Fruit fly (Drosophila melanogaster) whole organism, embryonic: Measurements from ENCODE around the gene Sfxn2.

Experiments
- Atf6 ChIP-seq: fragments of 200-800 bp; sonication (Bioruptor generic); IDR thresholded peaks from 2 replicates; pipeline ENCODE4 v1.3.6; 2022; ENCODE audit warnings: missing biosample characterization, missing genetic modification characterization
- B-H2 ChIP-seq: fragments of 200-800 bp; sonication (Bioruptor generic); optimal IDR thresholded peaks from 2 replicates; lab custom pipeline; 2018; ENCODE audit warnings: missing biosample characterization, mild to moderate bottlenecking, missing genetic modification characterization
- CG10267 ChIP-seq: fragments of 200-800 bp; sonication (Bioruptor generic); optimal IDR thresholded peaks from 2 replicates; lab custom pipeline; 2018; ENCODE audit warnings: missing biosample characterization, mild to moderate bottlenecking, missing genetic modification characterization, moderate library complexity
- CG10654 ChIP-seq: fragments of 200-800 bp; sonication (Bioruptor generic); optimal IDR thresholded peaks from 2 replicates; lab custom pipeline; 2016; ENCODE audit warnings: missing biosample characterization, missing genetic modification characterization
- CG11560 ChIP-seq: fragments of 200-800 bp; sonication (Bioruptor generic); IDR thresholded peaks from 3 replicates; pipeline ENCODE4 v1.3.6; 2022; ENCODE audit warnings: missing biosample characterization, missing genetic modification characterization
- CG12391 ChIP-seq: fragments of 200-800 bp; sonication (Bioruptor generic); optimal IDR thresholded peaks from 3 replicates; lab custom pipeline; 2018; ENCODE audit warnings: missing biosample characterization, mild to moderate bottlenecking, missing genetic modification characterization, moderate library complexity
- CG13287 ChIP-seq: fragments of 200-800 bp; sonication (Bioruptor generic); IDR thresholded peaks from 2 replicates; pipeline ENCODE4 v1.3.6; 2022; ENCODE audit warnings: missing biosample characterization, missing genetic modification characterization; ENCODE audit not compliant: partially characterized antibody
- CG14710 ChIP-seq: fragments of 200-800 bp; sonication (Bioruptor generic); optimal IDR thresholded peaks from 3 replicates; lab custom pipeline; 2019; ENCODE audit warnings: missing biosample characterization, mild to moderate bottlenecking, missing genetic modification characterization, moderate library complexity
- CG17829 ChIP-seq: fragments of 200-800 bp; optimal IDR thresholded peaks from 2 replicates; lab custom pipeline; 2019; ENCODE audit warnings: missing biosample characterization, mild to moderate bottlenecking, missing genetic modification characterization, moderate library complexity
- CG18476 ChIP-seq: fragments of 200-800 bp; sonication (Bioruptor generic); optimal IDR thresholded peaks from 2 replicates; lab custom pipeline; 2016; ENCODE audit warnings: missing biosample characterization, mild to moderate bottlenecking, missing genetic modification characterization
- CG18619 ChIP-seq: fragments of 200-800 bp; sonication (Bioruptor generic); optimal IDR thresholded peaks from 3 replicates; lab custom pipeline; 2017; ENCODE audit warnings: missing biosample characterization, mild to moderate bottlenecking, missing genetic modification characterization
- CG2712 ChIP-seq: fragments of 200-800 bp; optimal IDR thresholded peaks from 3 replicates; lab custom pipeline; 2019; ENCODE audit warnings: missing biosample characterization, mild to moderate bottlenecking, missing genetic modification characterization, moderate library complexity
- CG30431 ChIP-seq: fragments of 200-800 bp; sonication (Bioruptor generic); optimal IDR thresholded peaks from 2 replicates; lab custom pipeline; 2017; ENCODE audit warnings: missing biosample characterization, missing genetic modification characterization
- CG3281 ChIP-seq: fragments of 200-800 bp; sonication (Bioruptor generic); optimal IDR thresholded peaks from 3 replicates; lab custom pipeline; 2017; ENCODE audit warnings: missing biosample characterization, mild to moderate bottlenecking, missing genetic modification characterization
- CG4404 ChIP-seq: fragments of 200-800 bp; sonication (Bioruptor generic); IDR thresholded peaks from 2 replicates; pipeline ENCODE4 v1.3.6; 2022; ENCODE audit warnings: missing biosample characterization, missing genetic modification characterization
- CG4854 ChIP-seq: fragments of 200-800 bp; sonication (Bioruptor generic); optimal IDR thresholded peaks from 2 replicates; lab custom pipeline; 2016; ENCODE audit warnings: missing biosample characterization, missing genetic modification characterization, inconsistent platforms
- CG6813 ChIP-seq: fragments of 200-800 bp; sonication (Bioruptor generic); optimal IDR thresholded peaks from 2 replicates; lab custom pipeline; 2017; ENCODE audit warnings: missing biosample characterization, missing genetic modification characterization, mild to moderate bottlenecking, moderate library complexity, missing genetic modification reagents
- CG7928 ChIP-seq: fragments of 200-800 bp; sonication (Bioruptor generic); optimal IDR thresholded peaks from 2 replicates; lab custom pipeline; 2017; ENCODE audit warnings: missing biosample characterization, mild to moderate bottlenecking, missing genetic modification characterization
- CG7963 ChIP-seq: fragments of 200-800 bp; sonication (Bioruptor generic); IDR thresholded peaks from 3 replicates; pipeline ENCODE4 v1.3.6; 2022; ENCODE audit warnings: missing biosample characterization, missing genetic modification characterization; ENCODE audit not compliant: partially characterized antibody
- CG8388 ChIP-seq: fragments of 200-800 bp; sonication (Bioruptor generic); optimal IDR thresholded peaks from 2 replicates; lab custom pipeline; 2019; ENCODE audit warnings: missing biosample characterization, mild to moderate bottlenecking, missing genetic modification characterization, moderate library complexity
- CG9215 ChIP-seq: fragments of 200-800 bp; sonication (Bioruptor generic); IDR thresholded peaks from 2 replicates; pipeline ENCODE4 v1.3.6; 2022; ENCODE audit warnings: missing biosample characterization, missing genetic modification characterization
- CTCF ChIP-seq: fragments of 200-800 bp; sonication (Bioruptor generic); optimal IDR thresholded peaks from 2 replicates; lab custom pipeline; 2017; ENCODE audit warnings: missing biosample characterization, mild to moderate bottlenecking, missing genetic modification characterization, moderate library complexity
- D19A ChIP-seq: fragments of 200-800 bp; optimal IDR thresholded peaks from 3 replicates; lab custom pipeline; 2019; ENCODE audit warnings: missing biosample characterization, mild to moderate bottlenecking, missing genetic modification characterization, moderate library complexity
- HLH3B ChIP-seq: fragments of 200-800 bp; sonication (Bioruptor generic); IDR thresholded peaks from 2 replicates; pipeline ENCODE4 v1.3.6; 2022; ENCODE audit warnings: missing biosample characterization, missing genetic modification characterization
- Lim3 ChIP-seq: fragments of 200-800 bp; sonication (Bioruptor generic); IDR thresholded peaks from 2 replicates; pipeline ENCODE4 v1.3.6; 2022; ENCODE audit warnings: missing biosample characterization, missing genetic modification characterization
- Max ChIP-seq: fragments of 200-800 bp; sonication (Bioruptor generic); optimal IDR thresholded peaks from 2 replicates; lab custom pipeline; 2016; ENCODE audit warnings: missing biosample characterization, mild to moderate bottlenecking, missing genetic modification characterization
- NK7.1 ChIP-seq: fragments of 200-800 bp; sonication (Bioruptor generic); optimal IDR thresholded peaks from 3 replicates; lab custom pipeline; 2016; ENCODE audit warnings: missing biosample characterization, missing genetic modification characterization
- Nf-YA ChIP-seq: fragments of 200-800 bp; sonication (Bioruptor generic); IDR thresholded peaks from 2 replicates; pipeline ENCODE4 v1.3.6; 2022; ENCODE audit warnings: missing biosample characterization, missing genetic modification characterization
- NfI ChIP-seq: fragments of 200-800 bp; sonication (Bioruptor generic); optimal IDR thresholded peaks from 3 replicates; lab custom pipeline; 2018; ENCODE audit warnings: missing biosample characterization, mild to moderate bottlenecking, missing genetic modification characterization, moderate library complexity
- Ptx1 ChIP-seq: fragments of 200-800 bp; sonication (Bioruptor generic); IDR thresholded peaks from 2 replicates; pipeline ENCODE4 v1.3.6; 2022; ENCODE audit warnings: missing biosample characterization, missing genetic modification characterization
- Tbp ChIP-seq: fragments of >200 bp; optimal IDR thresholded peaks from 2 replicates; lab custom pipeline; 2018; ENCODE audit warnings: missing biosample characterization, missing genetic modification characterization
- YL-1 ChIP-seq: fragments of 200-800 bp; sonication (Bioruptor generic); optimal IDR thresholded peaks from 3 replicates; lab custom pipeline; 2017; ENCODE audit warnings: missing biosample characterization, mild to moderate bottlenecking, missing genetic modification characterization
- ash1 ChIP-seq: fragments of 200-800 bp; sonication (Bioruptor generic); optimal IDR thresholded peaks from 2 replicates; lab custom pipeline; 2018; ENCODE audit warnings: missing biosample characterization, mild to moderate bottlenecking, missing genetic modification characterization
- crol ChIP-seq: fragments of 200-800 bp; sonication (Bioruptor generic); IDR thresholded peaks from 2 replicates; pipeline ENCODE4 v1.3.6; 2022; ENCODE audit warnings: missing biosample characterization, missing genetic modification characterization
- cwo ChIP-seq: fragments of 200-800 bp; sonication (Bioruptor generic); optimal IDR thresholded peaks from 3 replicates; lab custom pipeline; 2017; ENCODE audit warnings: missing biosample characterization, missing genetic modification characterization, mild to moderate bottlenecking, moderate library complexity, missing genetic modification reagents
- dati ChIP-seq: fragments of 200-800 bp; sonication (Bioruptor generic); IDR thresholded peaks from 2 replicates; pipeline ENCODE4 v1.3.6; 2022; ENCODE audit warnings: missing biosample characterization, missing genetic modification characterization
- dm ChIP-seq: fragments of 200-800 bp; sonication (Bioruptor generic); optimal IDR thresholded peaks from 3 replicates; lab custom pipeline; 2016; ENCODE audit warnings: missing biosample characterization, missing genetic modification characterization
- hb ChIP-seq: fragments of 200-800 bp; sonication (Bioruptor generic); IDR thresholded peaks from 3 replicates; pipeline ENCODE4 v1.3.6; 2022; ENCODE audit warnings: missing biosample characterization, missing genetic modification characterization; ENCODE audit not compliant: partially characterized antibody
- hth ChIP-seq: fragments of >200 bp; optimal IDR thresholded peaks from 2 replicates; lab custom pipeline; 2017; ENCODE audit warnings: inconsistent platforms
- inv ChIP-seq: fragments of 200-800 bp; sonication (Bioruptor generic); IDR thresholded peaks from 2 replicates; pipeline ENCODE4 v1.3.6; 2022; ENCODE audit warnings: missing biosample characterization, missing genetic modification characterization; ENCODE audit not compliant: partially characterized antibody
- phol ChIP-seq: fragments of 200-800 bp; sonication (Bioruptor generic); optimal IDR thresholded peaks from 3 replicates; lab custom pipeline; 2018; ENCODE audit warnings: missing biosample characterization, mild to moderate bottlenecking, missing genetic modification characterization, moderate library complexity
- ranshi ChIP-seq: fragments of 200-800 bp; sonication (Bioruptor generic); IDR thresholded peaks from 2 replicates; pipeline ENCODE4 v1.3.6; 2022; ENCODE audit warnings: missing biosample characterization, missing genetic modification characterization
- rib ChIP-seq: fragments of 200-800 bp; sonication (Bioruptor generic); IDR thresholded peaks from 2 replicates; pipeline ENCODE4 v1.3.6; 2022; ENCODE audit warnings: missing biosample characterization, missing genetic modification characterization
- slp2 ChIP-seq: fragments of 200-800 bp; sonication (Bioruptor generic); optimal IDR thresholded peaks from 2 replicates; lab custom pipeline; 2016; ENCODE audit warnings: missing biosample characterization, missing genetic modification characterization
- stwl ChIP-seq: fragments of 200-800 bp; sonication (Bioruptor generic); optimal IDR thresholded peaks from 3 replicates; lab custom pipeline; 2018; ENCODE audit warnings: missing biosample characterization, mild to moderate bottlenecking, missing genetic modification characterization, moderate library complexity
- tgo ChIP-seq: fragments of 200-800 bp; sonication (Bioruptor generic); IDR thresholded peaks from 3 replicates; pipeline ENCODE4 v1.3.6; 2022; ENCODE audit warnings: missing biosample characterization, missing genetic modification characterization
- tll ChIP-seq, 2 experiments: fragments of 200-800 bp in 1 of 2; fragments of >200 bp in 1 of 2; sonication (Bioruptor generic) in 1 of 2; optimal IDR thresholded peaks; 2 replicates each; lab custom pipeline; 2017 to 2019; ENCODE audit warnings: missing biosample characterization in 2 of 2, missing genetic modification characterization in 2 of 2, mild to moderate bottlenecking in 1 of 2, moderate library complexity in 1 of 2
- wdn ChIP-seq: fragments of 200-800 bp; sonication (Bioruptor generic); IDR thresholded peaks from 2 replicates; pipeline ENCODE4 v1.3.6; 2022; ENCODE audit warnings: missing biosample characterization, missing genetic modification characterization

Gene Sfxn2

DNA sequence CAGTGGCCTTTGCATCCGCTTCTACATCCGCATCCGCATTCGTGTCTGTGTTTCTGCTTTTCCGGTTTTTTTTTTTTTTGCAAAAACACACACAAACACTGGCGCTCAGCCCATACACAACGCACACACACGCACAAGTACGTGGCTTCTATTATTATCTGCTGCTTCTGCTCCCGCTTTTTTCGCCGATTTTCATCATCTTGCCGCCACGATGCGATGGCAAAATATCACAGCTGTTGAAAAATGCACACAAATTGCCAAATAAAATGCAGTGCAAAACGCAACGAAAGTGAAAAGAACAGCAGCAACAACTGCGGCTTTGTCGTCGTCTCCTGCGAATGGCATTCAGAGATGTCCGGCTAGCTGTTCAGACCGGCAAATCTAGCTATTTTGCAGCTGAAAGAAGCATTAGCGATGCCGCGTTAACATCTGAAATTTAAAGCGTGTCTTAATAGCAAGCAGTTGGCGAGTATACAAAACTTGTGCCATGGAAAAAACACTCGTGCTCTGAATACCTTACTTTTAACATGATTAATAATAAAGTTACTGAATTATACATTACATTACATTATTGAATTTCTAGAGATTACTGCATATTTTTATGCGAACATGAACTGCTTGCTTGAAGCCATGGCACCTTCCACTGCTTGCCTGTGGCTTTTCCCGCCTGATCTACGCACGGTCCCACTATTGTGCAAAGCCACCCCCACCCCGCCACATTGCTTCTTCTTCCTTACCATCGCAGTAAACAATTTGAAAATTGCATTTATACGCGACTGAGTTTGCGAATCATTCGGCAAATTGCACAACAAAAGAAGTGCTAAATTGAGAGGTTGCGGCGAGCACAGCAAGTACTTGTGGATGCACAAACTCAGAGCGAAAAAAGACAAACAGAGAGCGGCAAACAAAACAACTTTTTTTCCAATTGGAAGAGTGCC, at the start of gene Sfxn2, which contains the start of gene Ugt316A1:
Sfxn2 (plus strand) TSS at position 694 of the 938 bp plus-strand sequence.
Ugt316A1 (minus strand) TSS at position 345 of the 938 bp plus-strand sequence.
- TF ChIP-seq tgo (GFP tag; lab: Robert Waterston, UW) (peak; percentile 14; the same call in 1 of the 3 replicates), CG7963 (GFP tag; lab: Robert Waterston, UW) (no peak), CG4854 (GFP tag; lab: Kevin White, UChicago) (peak; percentile 26), tll (GFP tag; optimal IDR thresholded peaks at IDR 0.05; lab: Kevin White, UChicago) (peak; percentile 34 to 89), CG18476 (GFP tag; lab: Kevin White, UChicago) (no peak), CG8388 (no peak), wdn (0 out of 2 replicates have a peak, but pooled peaks have one; percentile 48), ranshi (GFP tag; lab: Robert Waterston, UW) (0 out of 2 replicates have a peak, but pooled peaks have one; percentile 43), CG11560 (tag; lab: Robert Waterston, UW) (peak; percentile 36; the same call in 1 of the 3 replicates), slp2 (GFP tag; lab: Kevin White, UChicago) (peak; percentile 21), NK7.1 (GFP tag; lab: Kevin White, UChicago) (no peak), NfI (GFP tag; lab: Kevin White, UChicago) (peak; percentile 30), CG12391 (tag; lab: Kevin White, UChicago) (peak; percentile 69), B-H2 (GFP tag; lab: Kevin White, UChicago) (peak; percentile 12), CG18619 (GFP tag; lab: Kevin White, UChicago) (peak; percentile 15), D19A (tag; lab: Kevin White, UChicago) (peak; percentile 1), CG7928 (GFP tag; lab: Kevin White, UChicago) (no peak), HLH3B (GFP tag; lab: Robert Waterston, UW) (no peak), CG6813 (GFP tag; lab: Kevin White, UChicago) (peak; percentile 12), crol (GFP tag; lab: Robert Waterston, UW) (peak; percentile 64; the same call in 1 of the 2 replicates), Max (peak; percentile 68), CG3281 (GFP tag; lab: Kevin White, UChicago) (no peak), CG4404 (GFP tag; lab: Robert Waterston, UW) (peak; percentile 48; the same call in 1 of the 2 replicates), hb (no peak), YL-1 (GFP tag; lab: Kevin White, UChicago) (peak; percentile 51), phol (tag; lab: Kevin White, UChicago) (peak; percentile 84), CG10267 (peak; percentile 58), CG13287 (no peak; the same call in 1 of the 2 replicates), hth (no peak), CG14710 (peak; percentile 66), Nf-YA (no peak), CG17829 (tag; lab: Kevin White, UChicago) (peak; percentile 51), Tbp (GFP tag; lab: Kevin White, UChicago) (peak; percentile 90), ash1 (GFP tag; lab: Kevin White, UChicago) (no peak), CTCF (peak; percentile 73), cwo (GFP tag; lab: Kevin White, UChicago) (peak; percentile 17), CG30431 (GFP tag; lab: Kevin White, UChicago) (peak; percentile 25), CG9215 (GFP tag; lab: Robert Waterston, UW) (peak; percentile 48; the same call in 1 of the 2 replicates), Atf6 (GFP tag; lab: Robert Waterston, UW) (no peak), dati (GFP tag; lab: Robert Waterston, UW) (no peak), CG10654 (GFP tag; lab: Kevin White, UChicago) (peak; percentile 19), stwl (tag; lab: Kevin White, UChicago) (peak; percentile 65), CG2712 (peak; percentile 61), dm (GFP tag; lab: Kevin White, UChicago) (peak; percentile 25), rib (GFP tag; lab: Robert Waterston, UW) (0 out of 2 replicates have a peak, but pooled peaks have one; percentile 58), inv (no peak), Ptx1 (peak; percentile 55), Lim3 (no peak)
